Fruit fly (Drosophila melanogaster): Measurements from ENCODE around the gene PGRP-LD.

dm6 chr3L:5731639-5732038 is 48.2 kb upstream of the PGRP-LD start:
- TF ChIP-seq Chrac-16 (GFP tag; optimal IDR thresholded peaks at IDR 0.05) (no peak), fru (optimal IDR thresholded peaks at IDR 0.05) (no peak), Ada2b (GFP tag; IDR thresholded peaks at IDR 0.05) (no peak), peb (GFP tag; IDR thresholded peaks at IDR 0.05) (no peak)
